Fruit fly (Drosophila melanogaster) whole organism, embryonic: Measurements from ENCODE around the gene CG5902.

Experiments used
- Atf6 ChIP-seq: fragments of 200-800 bp; sonication (Bioruptor generic); IDR thresholded peaks from 2 replicates; pipeline ENCODE4 v1.3.6; 2022; ENCODE audit warnings: missing biosample characterization, missing genetic modification characterization
- Blimp-1 ChIP-seq: fragments of 200-800 bp; sonication (Bioruptor generic); optimal IDR thresholded peaks from 3 replicates; lab custom pipeline; 2018; ENCODE audit warnings: missing biosample characterization, missing genetic modification characterization, mild to moderate bottlenecking, moderate library complexity, missing genetic modification reagents
- CG11456 ChIP-seq: fragments of 200-800 bp; sonication (Bioruptor generic); IDR thresholded peaks from 3 replicates; pipeline ENCODE4 v1.3.6; 2022; ENCODE audit warnings: missing biosample characterization, missing genetic modification characterization
- CG11723 ChIP-seq: fragments of 200-800 bp; sonication (Bioruptor generic); optimal IDR thresholded peaks from 2 replicates; lab custom pipeline; 2017; ENCODE audit warnings: missing biosample characterization, mild to moderate bottlenecking, missing genetic modification characterization
- CG12659 ChIP-seq: fragments of 200-800 bp; sonication (Bioruptor generic); optimal IDR thresholded peaks from 3 replicates; lab custom pipeline; 2017; ENCODE audit warnings: mild to moderate bottlenecking, missing biosample characterization, missing genetic modification reagents, missing genetic modification characterization
- CG12769 ChIP-seq: fragments of 200-800 bp; sonication (Bioruptor generic); optimal IDR thresholded peaks from 2 replicates; lab custom pipeline; 2019; ENCODE audit warnings: missing biosample characterization, mild to moderate bottlenecking, missing genetic modification characterization, moderate library complexity
- CG14050 ChIP-seq: fragments of 200-800 bp; sonication (Bioruptor generic); IDR thresholded peaks from 3 replicates; pipeline ENCODE4 v1.3.6; 2022; ENCODE audit warnings: missing biosample characterization, missing genetic modification characterization
- CG14441 ChIP-seq: fragments of 200-800 bp; sonication (Bioruptor generic); IDR thresholded peaks from 2 replicates; pipeline ENCODE4 v1.3.6; 2022; ENCODE audit warnings: missing biosample characterization, missing genetic modification characterization
- CG15269 ChIP-seq: fragments of 200-800 bp; sonication (Bioruptor generic); optimal IDR thresholded peaks from 2 replicates; lab custom pipeline; 2018; ENCODE audit warnings: missing biosample characterization, mild to moderate bottlenecking, missing genetic modification characterization, moderate library complexity
- CG1792 ChIP-seq: fragments of 200-800 bp; sonication (Bioruptor generic); optimal IDR thresholded peaks from 2 replicates; lab custom pipeline; 2016; ENCODE audit warnings: missing biosample characterization, missing genetic modification characterization
- CG1832 ChIP-seq: fragments of 200-800 bp; sonication (Bioruptor generic); optimal IDR thresholded peaks from 2 replicates; lab custom pipeline; 2017; ENCODE audit warnings: missing biosample characterization, mild to moderate bottlenecking, missing genetic modification characterization, inconsistent platforms
- CG2678 ChIP-seq: fragments of 200-800 bp; sonication (Bioruptor generic); optimal IDR thresholded peaks from 3 replicates; lab custom pipeline; 2019; ENCODE audit warnings: missing biosample characterization, mild to moderate bottlenecking, missing genetic modification characterization, moderate library complexity
- CG32767 ChIP-seq: fragments of 200-800 bp; sonication (Bioruptor generic); IDR thresholded peaks from 2 replicates; pipeline ENCODE4 v1.3.6; 2022; ENCODE audit warnings: missing biosample characterization, missing genetic modification characterization
- CG34422 ChIP-seq: fragments of 200-800 bp; sonication (Bioruptor generic); IDR thresholded peaks from 3 replicates; pipeline ENCODE4 v1.3.6; 2022; ENCODE audit warnings: missing biosample characterization, missing genetic modification characterization
- CG4360 ChIP-seq: fragments of 200-800 bp; sonication (Bioruptor generic); IDR thresholded peaks from 2 replicates; pipeline ENCODE4 v1.3.6; 2022; ENCODE audit warnings: missing biosample characterization, missing genetic modification characterization
- CG4404 ChIP-seq: fragments of 200-800 bp; sonication (Bioruptor generic); IDR thresholded peaks from 2 replicates; pipeline ENCODE4 v1.3.6; 2022; ENCODE audit warnings: missing biosample characterization, missing genetic modification characterization
- CG5953 ChIP-seq: fragments of 200-800 bp; sonication (Bioruptor generic); IDR thresholded peaks from 2 replicates; pipeline ENCODE4 v1.3.6; 2022; ENCODE audit warnings: missing biosample characterization, missing genetic modification characterization
- CG8765 ChIP-seq: fragments of 200-800 bp; sonication (Bioruptor generic); IDR thresholded peaks from 2 replicates; pipeline ENCODE4 v1.3.6; 2022; ENCODE audit warnings: missing biosample characterization, missing genetic modification characterization
- CG9797 ChIP-seq: fragments of 200-800 bp; sonication (Bioruptor generic); optimal IDR thresholded peaks from 3 replicates; lab custom pipeline; 2018; ENCODE audit warnings: missing biosample characterization, mild to moderate bottlenecking, missing genetic modification characterization
- CTCF ChIP-seq: fragments of 200-800 bp; sonication (Bioruptor generic); optimal IDR thresholded peaks from 2 replicates; lab custom pipeline; 2017; ENCODE audit warnings: missing biosample characterization, mild to moderate bottlenecking, missing genetic modification characterization, moderate library complexity
- Hey ChIP-seq: fragments of 200-800 bp; sonication (Bioruptor generic); optimal IDR thresholded peaks from 3 replicates; lab custom pipeline; 2018; ENCODE audit warnings: missing biosample characterization, mild to moderate bottlenecking, missing genetic modification characterization
- HmgZ ChIP-seq: fragments of 200-800 bp; sonication (Bioruptor generic); optimal IDR thresholded peaks from 2 replicates; lab custom pipeline; 2018; ENCODE audit warnings: missing biosample characterization, mild to moderate bottlenecking, missing genetic modification characterization
- Hr3 ChIP-seq: fragments of 200-800 bp; sonication (Bioruptor generic); optimal IDR thresholded peaks from 3 replicates; lab custom pipeline; 2016; ENCODE audit warnings: missing biosample characterization, missing genetic modification characterization
- Jarid2 ChIP-seq: fragments of 200-800 bp; sonication (Bioruptor generic); optimal IDR thresholded peaks from 3 replicates; lab custom pipeline; 2017; ENCODE audit warnings: mild to moderate bottlenecking, missing biosample characterization, missing genetic modification reagents, missing genetic modification characterization
- MESR4 ChIP-seq: fragments of 200-800 bp; sonication (Bioruptor generic); optimal IDR thresholded peaks from 2 replicates; lab custom pipeline; 2018; ENCODE audit warnings: missing biosample characterization, mild to moderate bottlenecking, missing genetic modification characterization, moderate library complexity
- Opbp ChIP-seq: fragments of 200-800 bp; sonication (Bioruptor generic); IDR thresholded peaks from 3 replicates; pipeline ENCODE4 v1.3.6; 2022; ENCODE audit warnings: missing biosample characterization, missing genetic modification characterization; ENCODE audit not compliant: partially characterized antibody
- Sox100B ChIP-seq: fragments of 200-800 bp; sonication (Bioruptor generic); optimal IDR thresholded peaks from 3 replicates; lab custom pipeline; 2018; ENCODE audit warnings: missing biosample characterization, mild to moderate bottlenecking, missing genetic modification characterization
- Sry-β ChIP-seq: fragments of 200-800 bp; sonication (Bioruptor generic); optimal IDR thresholded peaks from 2 replicates; lab custom pipeline; 2018; ENCODE audit warnings: missing biosample characterization, mild to moderate bottlenecking, missing genetic modification characterization, moderate library complexity
- Trl ChIP-seq, 3 experiments: fragments of >200 bp in 2 of 3; fragments of 200-800 bp in 1 of 3; sonication (Bioruptor generic) in 1 of 3; optimal IDR thresholded peaks; 2 replicates in 1 of 3; 3 replicates in 2 of 3; lab custom pipeline; 2016 to 2017; ENCODE audit warnings: missing biosample characterization in 1 of 3, missing genetic modification characterization in 1 of 3
- bcd ChIP-seq: fragments of 200-800 bp; sonication (Bioruptor generic); optimal IDR thresholded peaks from 2 replicates; lab custom pipeline; 2017; ENCODE audit warnings: missing biosample characterization, mild to moderate bottlenecking, missing genetic modification characterization
- bowl ChIP-seq: fragments of 200-800 bp; sonication (Bioruptor generic); IDR thresholded peaks from 2 replicates; pipeline ENCODE4 v1.3.6; 2022; ENCODE audit warnings: missing biosample characterization, missing genetic modification characterization
- dmrt99B ChIP-seq: fragments of 200-800 bp; sonication (Bioruptor generic); optimal IDR thresholded peaks from 2 replicates; lab custom pipeline; 2018; ENCODE audit warnings: missing biosample characterization, mild to moderate bottlenecking, missing genetic modification characterization, moderate library complexity
- ems ChIP-seq: fragments of 200-800 bp; sonication (Bioruptor generic); optimal IDR thresholded peaks from 3 replicates; lab custom pipeline; 2016; ENCODE audit warnings: missing biosample characterization, missing genetic modification characterization
- gt ChIP-seq: fragments of 200-800 bp; sonication (Bioruptor generic); IDR thresholded peaks from 2 replicates; pipeline ENCODE4 v1.3.6; 2022; ENCODE audit warnings: missing biosample characterization, missing genetic modification characterization
- jing ChIP-seq: fragments of 200-800 bp; sonication (Bioruptor generic); optimal IDR thresholded peaks from 2 replicates; lab custom pipeline; 2018; ENCODE audit warnings: missing biosample characterization, mild to moderate bottlenecking, missing genetic modification characterization
- ken ChIP-seq: fragments of 200-800 bp; sonication (Bioruptor generic); IDR thresholded peaks from 3 replicates; pipeline ENCODE4 v1.3.6; 2022; ENCODE audit warnings: missing biosample characterization, missing genetic modification characterization
- lilli ChIP-seq: fragments of 200-800 bp; sonication (Bioruptor generic); optimal IDR thresholded peaks from 3 replicates; lab custom pipeline; 2016; ENCODE audit warnings: missing biosample characterization, missing genetic modification characterization
- mld ChIP-seq: fragments of 200-800 bp; sonication (Bioruptor generic); IDR thresholded peaks from 3 replicates; pipeline ENCODE4 v1.3.6; 2022; ENCODE audit warnings: missing biosample characterization, missing genetic modification characterization; ENCODE audit not compliant: partially characterized antibody
- nmo ChIP-seq: fragments of 200-800 bp; sonication (Bioruptor generic); optimal IDR thresholded peaks from 2 replicates; lab custom pipeline; 2018; ENCODE audit warnings: missing biosample characterization, mild to moderate bottlenecking, missing genetic modification characterization, moderate library complexity
- onecut ChIP-seq: fragments of 200-800 bp; sonication (Bioruptor generic); IDR thresholded peaks from 2 replicates; pipeline ENCODE4 v1.3.6; 2022; ENCODE audit warnings: missing biosample characterization, missing genetic modification characterization
- otp ChIP-seq: fragments of 200-800 bp; sonication (Bioruptor generic); IDR thresholded peaks from 3 replicates; pipeline ENCODE4, ENCODE4 v1.3.6; 2022; ENCODE audit warnings: missing biosample characterization, missing genetic modification characterization
- prd ChIP-seq, 3 experiments: fragments of >200 bp in 2 of 3; fragments of 200-800 bp in 1 of 3; sonication (Bioruptor generic) in 1 of 3; optimal IDR thresholded peaks in 2 of 3; IDR thresholded peaks in 1 of 3; 2 replicates in 2 of 3; 3 replicates in 1 of 3; pipeline versions ENCODE4 v1.3.6 to Lab custom; 2017 to 2022; ENCODE audit warnings: missing biosample characterization in 1 of 3, missing genetic modification characterization in 1 of 3
- seq ChIP-seq: fragments of 200-800 bp; sonication (Bioruptor generic); IDR thresholded peaks from 2 replicates; pipeline ENCODE4 v1.3.6; 2022; ENCODE audit warnings: missing biosample characterization, missing genetic modification characterization
- so ChIP-seq: fragments of 200-800 bp; sonication (Bioruptor generic); IDR thresholded peaks from 3 replicates; pipeline ENCODE4 v1.3.6; 2022; ENCODE audit warnings: missing biosample characterization, missing genetic modification characterization
- tup ChIP-seq: fragments of 200-800 bp; sonication (Bioruptor generic); optimal IDR thresholded peaks from 2 replicates; lab custom pipeline; 2016; ENCODE audit warnings: missing biosample characterization, mild to moderate bottlenecking, missing genetic modification characterization, moderate library complexity
- unpg ChIP-seq: fragments of 200-800 bp; sonication (Bioruptor generic); optimal IDR thresholded peaks from 3 replicates; lab custom pipeline; 2018; ENCODE audit warnings: missing biosample characterization, mild to moderate bottlenecking, missing genetic modification characterization, moderate library complexity
- vnd ChIP-seq: fragments of 200-800 bp; sonication (Bioruptor generic); IDR thresholded peaks from 3 replicates; pipeline ENCODE4 v1.3.6; 2022; ENCODE audit warnings: missing biosample characterization, missing genetic modification characterization; ENCODE audit not compliant: partially characterized antibody
- zen2 ChIP-seq: fragments of 200-800 bp; sonication (Bioruptor generic); IDR thresholded peaks from 3 replicates; pipeline ENCODE4 v1.3.6; 2022; ENCODE audit warnings: missing biosample characterization, missing genetic modification characterization; ENCODE audit not compliant: partially characterized antibody

CG5902 gene

DNA sequence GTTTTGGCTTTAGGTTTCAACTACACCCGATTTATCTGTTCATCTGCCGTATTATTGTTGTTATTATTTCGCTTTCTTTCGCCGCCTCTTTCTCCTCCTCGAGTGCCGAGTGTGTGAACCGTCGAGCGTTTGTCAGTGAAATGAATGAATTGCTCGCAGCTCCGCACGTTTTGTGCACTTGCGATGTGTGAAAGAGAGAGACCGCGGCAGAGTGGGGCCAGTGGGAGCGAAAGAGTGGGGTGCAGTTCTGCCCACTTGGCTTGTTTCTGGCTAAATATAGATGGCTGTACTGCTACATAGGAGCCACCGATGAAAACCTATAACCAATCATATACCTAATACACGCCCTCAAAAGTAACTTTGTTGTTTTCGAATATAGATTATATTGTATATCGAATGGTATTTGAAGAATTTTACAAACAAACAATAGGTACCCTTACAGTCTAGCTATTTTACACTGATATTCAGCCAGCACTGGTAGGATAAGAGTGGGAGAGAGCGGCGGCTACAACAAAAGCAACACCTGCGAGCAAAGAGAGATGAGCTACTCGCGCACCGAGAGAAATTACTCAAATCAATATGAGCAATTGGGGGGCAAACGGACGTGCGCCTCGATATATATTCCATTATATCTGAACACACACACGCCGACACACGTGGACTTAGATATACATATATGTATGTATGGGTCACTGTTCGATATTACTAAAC lies 20.2 kb downstream of the CG5902 start (continued):
- TF ChIP-seq CG5953 (GFP tag; lab: Robert Waterston, UW) (no peak), Opbp (GFP tag; lab: Robert Waterston, UW) (0 out of 3 replicates have a peak, but pooled peaks have one; percentile 16), CG2678 (tag; lab: Kevin White, UChicago) (peak; percentile 45), CG32767 (GFP tag; lab: Robert Waterston, UW) (no peak), unpg (GFP tag; lab: Kevin White, UChicago) (no peak), jing (GFP tag; lab: Kevin White, UChicago) (no peak), CG4404 (GFP tag; lab: Robert Waterston, UW) (no peak), CG15269 (no peak), otp (GFP tag; lab: Robert Waterston, UW) (0 out of 3 replicates have a peak, but pooled peaks have one; percentile 22), Hey (tag; lab: Kevin White, UChicago) (peak; percentile 83), CG1792 (no peak), mld (GFP tag; lab: Robert Waterston, UW) (no peak), Hr3 (GFP tag; lab: Kevin White, UChicago) (no peak), dmrt99B (tag; lab: Kevin White, UChicago) (peak; percentile 11), ken (peak; percentile 48; the same call in 1 of the 3 replicates), CG11456 (GFP tag; lab: Robert Waterston, UW) (0 out of 3 replicates have a peak, but pooled peaks have one; percentile 11), CG9797 (GFP tag; lab: Kevin White, UChicago) (no peak), ems (no peak), vnd (GFP tag; lab: Robert Waterston, UW) (0 out of 3 replicates have a peak, but pooled peaks have one; percentile 26), Trl (optimal IDR thresholded peaks at IDR 0.05; lab: Kevin White, UChicago) (peak; percentile 63 to 79), Trl (GFP tag; optimal IDR thresholded peaks at IDR 0.05; lab: Kevin White, UChicago) (no peak), CG8765 (GFP tag; lab: Robert Waterston, UW) (0 out of 2 replicates have a peak, but pooled peaks have one; percentile 7), bowl (GFP tag; lab: Robert Waterston, UW) (no peak), gt (GFP tag; lab: Robert Waterston, UW) (no peak), CG12769 (tag; lab: Kevin White, UChicago) (peak; percentile 2), seq (0 out of 2 replicates have a peak, but pooled peaks have one; percentile 11), nmo (peak; percentile 2), CG1832 (GFP tag; lab: Kevin White, UChicago) (peak; percentile 1), Blimp-1 (GFP tag; lab: Kevin White, UChicago) (no peak), prd (optimal IDR thresholded peaks at IDR 0.05; lab: Kevin White, UChicago) (no peak), prd (GFP tag; IDR thresholded peaks at IDR 0.05; lab: Robert Waterston, UW) (no peak), Jarid2 (peak; percentile 37), CG14441 (GFP tag; lab: Robert Waterston, UW) (no peak), CG34422 (no peak), lilli (GFP tag; lab: Kevin White, UChicago) (peak; percentile 34), CTCF (no peak), bcd (no peak), CG12659 (GFP tag; lab: Kevin White, UChicago) (peak; percentile 26), CG4360 (GFP tag; lab: Robert Waterston, UW) (no peak), Sox100B (GFP tag; lab: Kevin White, UChicago) (peak; percentile 7), HmgZ (tag; lab: Kevin White, UChicago) (peak; percentile 13), so (GFP tag; lab: Robert Waterston, UW) (peak; percentile 17; the same call in 1 of the 3 replicates), tup (GFP tag; lab: Kevin White, UChicago) (no peak), CG11723 (GFP tag; lab: Kevin White, UChicago) (no peak), Sry-β (GFP tag; lab: Kevin White, UChicago) (peak; percentile 96), CG14050 (GFP tag; lab: Robert Waterston, UW) (no peak), MESR4 (GFP tag; lab: Kevin White, UChicago) (no peak), Atf6 (GFP tag; lab: Robert Waterston, UW) (0 out of 2 replicates have a peak, but pooled peaks have one; percentile 29), onecut (GFP tag; lab: Robert Waterston, UW) (0 out of 2 replicates have a peak, but pooled peaks have one; percentile 26), zen2 (GFP tag; lab: Robert Waterston, UW) (no peak)
